Worm (Caenorhabditis elegans): ENCODE measurements around the gene F29A7.6.

F29A7.6 gene

ce11 chrII:2772166-2772565 is 19.8 kb upstream of the F29A7.6 start, which contains the start of gene sdz-10:
Gene sdz-10, minus strand, starts transcription at chrII:2772266.
- TF ChIP-seq unc-62 (GFP tag; optimal IDR thresholded peaks at IDR 0.05), result no peak

- TF ChIP-seq unc-62 (GFP tag; optimal IDR thresholded peaks at IDR 0.05), result no peak
Measured at ce11 chrII:2770788-2771187, 18.4 kb upstream of the F29A7.6 start, which contains the start of gene fbxb-105. Gene fbxb-105, minus strand, starts transcription at chrII:2770888.

ce11 chrII:2769021-2769420 is 16.6 kb upstream of the F29A7.6 start, which contains the start of gene F08D12.7:
Gene F08D12.7, minus strand, starts transcription at chrII:2769121.
- TF ChIP-seq unc-62 (GFP tag; optimal IDR thresholded peaks at IDR 0.05), result no peak

ce11 chrII:2766331-2766730 is 13.9 kb upstream of the F29A7.6 start, which contains the start of gene F08D12.15:
Gene F08D12.15, plus strand, starts transcription at chrII:2766631.
- TF ChIP-seq unc-62 (GFP tag; optimal IDR thresholded peaks at IDR 0.05), result no peak

- TF ChIP-seq unc-62 (GFP tag; optimal IDR thresholded peaks at IDR 0.05), result no peak
Measured at ce11 chrII:2764664-2765063, 12.3 kb upstream of the F29A7.6 start, which contains the start of gene fbxb-108. Gene fbxb-108, plus strand, starts transcription at chrII:2764964.

- TF ChIP-seq unc-62 (GFP tag; optimal IDR thresholded peaks at IDR 0.05), result no peak
Measured at ce11 chrII:2762108-2762507, 9.7 kb upstream of the F29A7.6 start, which contains the start of gene fbxb-106. Gene fbxb-106, plus strand, starts transcription at chrII:2762408.

ce11 chrII:2758476-2758875 is 6.1 kb upstream of the F29A7.6 start, which contains the start of gene fbxb-107:
Gene fbxb-107, plus strand, starts transcription at chrII:2758772.
- TF ChIP-seq unc-62 (GFP tag; optimal IDR thresholded peaks at IDR 0.05), result no peak

ce11 chrII:2757954-2758353 is 5.5 kb upstream of the F29A7.6 start, which contains the start of gene F29A7.8:
Gene F29A7.8, minus strand, starts transcription at chrII:2758054.
- no peak for TF ChIP-seq unc-62 (GFP tag; optimal IDR thresholded peaks at IDR 0.05)

- TF ChIP-seq unc-62 (GFP tag; optimal IDR thresholded peaks at IDR 0.05), result no peak
Measured at ce11 chrII:2756351-2756750, 3.9 kb upstream of the F29A7.6 start.

ce11 chrII:2754595-2754994 is 2.2 kb upstream of the F29A7.6 start:
- TF ChIP-seq unc-62 (GFP tag; optimal IDR thresholded peaks at IDR 0.05), result no peak

- no peak for TF ChIP-seq unc-62 (GFP tag; optimal IDR thresholded peaks at IDR 0.05)
Measured at ce11 chrII:2752999-2753398, 588 bp upstream of the F29A7.6 start, which contains the start of gene F29A7.3. Gene F29A7.3, plus strand, starts transcription at chrII:2753299.

ce11 chrII:2751278-2751677 is 1.1 kb downstream of the F29A7.6 start:
- no peak for TF ChIP-seq unc-62 (GFP tag; optimal IDR thresholded peaks at IDR 0.05)

ce11 chrII:2749595-2750048 is 2.8 kb downstream of the F29A7.6 start, which contains the start of gene F29A7.4:
Gene F29A7.4, plus strand, starts transcription at chrII:2749998.
- TF ChIP-seq unc-62 (GFP tag; optimal IDR thresholded peaks at IDR 0.05), result no peak

- TF ChIP-seq unc-62 (GFP tag; optimal IDR thresholded peaks at IDR 0.05), result no peak
Measured at ce11 chrII:2747956-2748621, 4.3 kb downstream of the F29A7.6 start.

- TF ChIP-seq unc-62 (GFP tag; optimal IDR thresholded peaks at IDR 0.05), result no peak
Measured at ce11 chrII:2742251-2742650, 10.2 kb downstream of the F29A7.6 start, which contains the start of gene T05A8.7. Gene T05A8.7, minus strand, starts transcription at chrII:2742351.

ce11 chrII:2741405-2741804 is 11.0 kb downstream of the F29A7.6 start:
- TF ChIP-seq unc-62 (GFP tag; optimal IDR thresholded peaks at IDR 0.05), result no peak

- TF ChIP-seq unc-62 (GFP tag; optimal IDR thresholded peaks at IDR 0.05), result no peak
Measured at ce11 chrII:2739619-2740018, 12.8 kb downstream of the F29A7.6 start, which contains the start of gene T05A8.6. Gene T05A8.6, minus strand, starts transcription at chrII:2739719.

Measured in whole organism, dauer.